Fruit fly (Drosophila melanogaster) whole organism, embryonic: ENCODE results near the gene sunn.

ENCODE experiments used
- Antp ChIP-seq: fragments of 200-800 bp; sonication (Bioruptor generic); optimal IDR thresholded peaks from 3 replicates; lab custom pipeline; 2016; ENCODE audit warnings: missing biosample characterization, missing genetic modification characterization
- CG11696 ChIP-seq: fragments of 200-800 bp; sonication (Bioruptor generic); IDR thresholded peaks from 2 replicates; pipeline ENCODE4 v1.3.6; 2022; ENCODE audit warnings: missing biosample characterization, missing genetic modification characterization
- CG12071 ChIP-seq: fragments of 200-800 bp; sonication (Bioruptor generic); optimal IDR thresholded peaks from 3 replicates; lab custom pipeline; 2018; ENCODE audit warnings: missing biosample characterization, mild to moderate bottlenecking, missing genetic modification characterization
- CG14050 ChIP-seq: fragments of 200-800 bp; sonication (Bioruptor generic); IDR thresholded peaks from 3 replicates; pipeline ENCODE4 v1.3.6; 2022; ENCODE audit warnings: missing biosample characterization, missing genetic modification characterization
- CG15514 ChIP-seq: fragments of 200-800 bp; sonication (Bioruptor generic); optimal IDR thresholded peaks from 3 replicates; lab custom pipeline; 2017; ENCODE audit warnings: missing biosample characterization, missing genetic modification characterization, mild to moderate bottlenecking, moderate library complexity, missing genetic modification reagents
- CG1647 ChIP-seq: fragments of 200-800 bp; sonication (Bioruptor generic); optimal IDR thresholded peaks from 3 replicates; lab custom pipeline; 2016; ENCODE audit warnings: missing biosample characterization, missing genetic modification characterization
- CG18619 ChIP-seq: fragments of 200-800 bp; sonication (Bioruptor generic); optimal IDR thresholded peaks from 3 replicates; lab custom pipeline; 2017; ENCODE audit warnings: missing biosample characterization, mild to moderate bottlenecking, missing genetic modification characterization
- CG18764 ChIP-seq: fragments of 200-800 bp; sonication (Bioruptor generic); optimal IDR thresholded peaks from 3 replicates; lab custom pipeline; 2016; ENCODE audit warnings: missing biosample characterization, missing genetic modification characterization
- CG2202 ChIP-seq: fragments of 200-800 bp; sonication (Bioruptor generic); optimal IDR thresholded peaks from 2 replicates; lab custom pipeline; 2018; ENCODE audit warnings: missing biosample characterization, mild to moderate bottlenecking, missing genetic modification characterization
- CG6254 ChIP-seq: fragments of 200-800 bp; sonication (Bioruptor generic); optimal IDR thresholded peaks from 3 replicates; lab custom pipeline; 2017; ENCODE audit warnings: mild to moderate bottlenecking, missing biosample characterization, missing genetic modification reagents, missing genetic modification characterization
- CG6654 ChIP-seq: fragments of 200-800 bp; sonication (Bioruptor generic); optimal IDR thresholded peaks from 2 replicates; lab custom pipeline; 2017; ENCODE audit warnings: missing biosample characterization, mild to moderate bottlenecking, missing genetic modification characterization
- CG6813 ChIP-seq: fragments of 200-800 bp; sonication (Bioruptor generic); optimal IDR thresholded peaks from 2 replicates; lab custom pipeline; 2017; ENCODE audit warnings: missing biosample characterization, missing genetic modification characterization, mild to moderate bottlenecking, moderate library complexity, missing genetic modification reagents
- CG7556 ChIP-seq: fragments of 200-800 bp; sonication (Bioruptor generic); optimal IDR thresholded peaks from 2 replicates; lab custom pipeline; 2017; ENCODE audit warnings: missing biosample characterization, mild to moderate bottlenecking, missing genetic modification characterization
- CG9817 ChIP-seq: fragments of 200-800 bp; sonication (Bioruptor generic); optimal IDR thresholded peaks from 2 replicates; lab custom pipeline; 2018; ENCODE audit warnings: missing biosample characterization, mild to moderate bottlenecking, missing genetic modification characterization, moderate library complexity
- Chrac-16 ChIP-seq: fragments of 200-800 bp; sonication (Bioruptor generic); optimal IDR thresholded peaks from 3 replicates; lab custom pipeline; 2016; ENCODE audit warnings: missing biosample characterization, missing genetic modification characterization
- Dip2 ChIP-seq: fragments of 200-800 bp; sonication (Bioruptor generic); IDR thresholded peaks from 2 replicates; pipeline ENCODE4 v1.3.6; 2022; ENCODE audit warnings: missing biosample characterization, missing genetic modification characterization
- Eip74EF ChIP-seq, 2 experiments: fragments of 200-800 bp in 1 of 2; fragments of >200 bp in 1 of 2; sonication (Bioruptor generic) in 1 of 2; optimal IDR thresholded peaks; 2 replicates each; lab custom pipeline; 2017 to 2019; ENCODE audit warnings: missing biosample characterization in 2 of 2, missing genetic modification characterization in 2 of 2, mild to moderate bottlenecking in 1 of 2, moderate library complexity in 1 of 2
- HLHmδ ChIP-seq: fragments of 200-800 bp; sonication (Bioruptor generic); optimal IDR thresholded peaks from 2 replicates; lab custom pipeline; 2018; ENCODE audit warnings: missing biosample characterization, mild to moderate bottlenecking, missing genetic modification characterization, moderate library complexity
- HmgD ChIP-seq: fragments of 200-800 bp; sonication (Bioruptor generic); optimal IDR thresholded peaks from 3 replicates; lab custom pipeline; 2016; ENCODE audit warnings: missing biosample characterization, missing genetic modification characterization
- Hmr ChIP-seq: fragments of 200-800 bp; sonication (Bioruptor generic); optimal IDR thresholded peaks from 3 replicates; lab custom pipeline; 2017; ENCODE audit warnings: mild to moderate bottlenecking, missing biosample characterization, missing genetic modification reagents, missing genetic modification characterization
- Hr78 ChIP-seq, 2 experiments: fragments of 200-800 bp in 1 of 2; fragments of >200 bp in 1 of 2; sonication (Bioruptor generic) in 1 of 2; optimal IDR thresholded peaks; 2 replicates each; lab custom pipeline; 2017 to 2019; ENCODE audit warnings: missing biosample characterization in 2 of 2, missing genetic modification characterization in 2 of 2, mild to moderate bottlenecking in 1 of 2, moderate library complexity in 1 of 2
- Lhr ChIP-seq: fragments of 200-800 bp; sonication (Bioruptor generic); optimal IDR thresholded peaks from 3 replicates; lab custom pipeline; 2017; ENCODE audit warnings: mild to moderate bottlenecking, missing biosample characterization, missing genetic modification reagents, missing genetic modification characterization
- Max ChIP-seq: fragments of 200-800 bp; sonication (Bioruptor generic); optimal IDR thresholded peaks from 2 replicates; lab custom pipeline; 2016; ENCODE audit warnings: missing biosample characterization, mild to moderate bottlenecking, missing genetic modification characterization
- Myb ChIP-seq: fragments of 200-800 bp; sonication (Bioruptor generic); optimal IDR thresholded peaks from 2 replicates; lab custom pipeline; 2016; ENCODE audit warnings: missing biosample characterization, missing genetic modification characterization
- Pdp1 ChIP-seq, 2 experiments: fragments of 200-800 bp; sonication (Bioruptor generic); optimal IDR thresholded peaks; 3 replicates each; lab custom pipeline; 2016; ENCODE audit warnings: missing biosample characterization in 2 of 2, missing genetic modification characterization in 2 of 2, mild to moderate bottlenecking in 1 of 2, moderate library complexity in 1 of 2
- amos ChIP-seq: fragments of 200-800 bp; sonication (Bioruptor generic); IDR thresholded peaks from 2 replicates; pipeline ENCODE4 v1.3.6; 2022; ENCODE audit warnings: missing biosample characterization, missing genetic modification characterization; ENCODE audit not compliant: partially characterized antibody
- ara ChIP-seq: fragments of 200-800 bp; sonication (Bioruptor generic); IDR thresholded peaks from 2 replicates; pipeline ENCODE4 v1.3.6; 2022; ENCODE audit warnings: missing biosample characterization, missing genetic modification characterization
- bsh ChIP-seq, 2 experiments: fragments of 200-800 bp; sonication (Bioruptor generic); optimal IDR thresholded peaks; 2 replicates each; lab custom pipeline; 2017 to 2018; ENCODE audit warnings: mild to moderate bottlenecking in 2 of 2, missing biosample characterization in 2 of 2, missing genetic modification characterization in 2 of 2, moderate library complexity in 1 of 2
- cad ChIP-seq: fragments of >200 bp; optimal IDR thresholded peaks from 2 replicates; lab custom pipeline; 2017; ENCODE audit warnings: missing biosample characterization, missing genetic modification characterization
- caup ChIP-seq: fragments of 200-800 bp; sonication (Bioruptor generic); optimal IDR thresholded peaks from 3 replicates; lab custom pipeline; 2017; ENCODE audit warnings: missing biosample characterization, mild to moderate bottlenecking, missing genetic modification characterization, moderate library complexity; ENCODE audit not compliant: severe bottlenecking
- ci ChIP-seq: fragments of 200-800 bp; sonication (Bioruptor generic); IDR thresholded peaks from 3 replicates; pipeline ENCODE4 v1.3.6; 2022; ENCODE audit warnings: missing biosample characterization, missing genetic modification characterization
- da ChIP-seq: fragments of 200-800 bp; sonication (Bioruptor generic); optimal IDR thresholded peaks from 2 replicates; lab custom pipeline; 2016; ENCODE audit warnings: missing biosample characterization, missing genetic modification characterization
- dmrt11E ChIP-seq: fragments of 200-800 bp; sonication (Bioruptor generic); optimal IDR thresholded peaks from 3 replicates; lab custom pipeline; 2018; ENCODE audit warnings: missing biosample characterization, mild to moderate bottlenecking, missing genetic modification characterization, moderate library complexity
- dysf ChIP-seq: fragments of 200-800 bp; sonication (Bioruptor generic); IDR thresholded peaks from 3 replicates; pipeline ENCODE4 v1.3.6; 2022; ENCODE audit warnings: missing biosample characterization, missing genetic modification characterization
- grn ChIP-seq: fragments of 200-800 bp; sonication (Bioruptor generic); optimal IDR thresholded peaks from 3 replicates; lab custom pipeline; 2017; ENCODE audit warnings: missing biosample characterization, missing genetic modification characterization
- h ChIP-seq: fragments of >200 bp; optimal IDR thresholded peaks from 2 replicates; lab custom pipeline; 2017
- hth ChIP-seq: fragments of >200 bp; optimal IDR thresholded peaks from 2 replicates; lab custom pipeline; 2017; ENCODE audit warnings: inconsistent platforms
- nmo ChIP-seq: fragments of 200-800 bp; sonication (Bioruptor generic); optimal IDR thresholded peaks from 2 replicates; lab custom pipeline; 2018; ENCODE audit warnings: missing biosample characterization, mild to moderate bottlenecking, missing genetic modification characterization, moderate library complexity
- pan ChIP-seq, 4 experiments: fragments of >200 bp in 3 of 4; fragments of 200-800 bp in 1 of 4; sonication (Bioruptor generic) in 1 of 4; optimal IDR thresholded peaks in 3 of 4; IDR thresholded peaks in 1 of 4; 2 replicates each; pipeline versions ENCODE4 v1.3.6 to Lab custom; 2017 to 2022; ENCODE audit warnings: missing biosample characterization in 2 of 4, missing genetic modification characterization in 2 of 4, mixed read lengths in 1 of 4
- ranshi ChIP-seq: fragments of 200-800 bp; sonication (Bioruptor generic); IDR thresholded peaks from 2 replicates; pipeline ENCODE4 v1.3.6; 2022; ENCODE audit warnings: missing biosample characterization, missing genetic modification characterization
- row ChIP-seq: fragments of 200-800 bp; sonication (Bioruptor generic); IDR thresholded peaks from 3 replicates; pipeline ENCODE4 v1.3.6; 2022; ENCODE audit warnings: missing biosample characterization, missing genetic modification characterization
- sr ChIP-seq: fragments of 200-800 bp; sonication (Bioruptor generic); IDR thresholded peaks from 3 replicates; pipeline ENCODE4 v1.3.6; 2022; ENCODE audit warnings: missing biosample characterization, missing genetic modification characterization
- usp ChIP-seq: fragments of >200 bp; optimal IDR thresholded peaks from 2 replicates; lab custom pipeline; 2017; ENCODE audit warnings: missing biosample characterization, missing genetic modification characterization
- wek ChIP-seq: fragments of 200-800 bp; sonication (Bioruptor generic); optimal IDR thresholded peaks from 3 replicates; lab custom pipeline; 2018; ENCODE audit warnings: missing biosample characterization, mild to moderate bottlenecking, missing genetic modification characterization, moderate library complexity

The sunn gene

dm6 chr3L:11703579-11703978 is 24.6 kb upstream of the sunn start (continued):
- TF ChIP-seq CG1647 (GFP tag; lab: Kevin White, UChicago) = no peak
- TF ChIP-seq Chrac-16 (GFP tag; lab: Kevin White, UChicago) = no peak
- no peak for TF ChIP-seq da

dm6 chr3L:11704902-11705546 is 23.1 kb upstream of the sunn start:
- TF ChIP-seq dmrt11E (no peak), Lhr (no peak), row (peak; percentile 8; the same call in 1 of the 3 replicates), CG15514 (GFP tag; lab: Kevin White, UChicago) (peak; percentile 3), dysf (no peak), Eip74EF (GFP tag; optimal IDR thresholded peaks at IDR 0.05; lab: Kevin White, UChicago) (peak in 1 of 2 experiments; percentile 50), CG11696 (peak; percentile 65), Pdp1 (GFP tag; optimal IDR thresholded peaks at IDR 0.05; lab: Kevin White, UChicago) (peak in 1 of 2 experiments; percentile 92)
- TF ChIP-seq, all 482 proteins: peak for 5

dm6 chr3L:11707978-11708632 is 20.0 kb upstream of the sunn start, which contains the start of gene CG11658:
TSS of gene CG11658 (minus strand) at chr3L:11708553.
- peak; percentile 13 for TF ChIP-seq CG7556
- peak; percentile 82 for TF ChIP-seq Myb (GFP tag; lab: Kevin White, UChicago)
- peak; percentile 26 for TF ChIP-seq Max
- TF ChIP-seq caup (GFP tag; lab: Kevin White, UChicago) = no peak
- TF ChIP-seq nmo = no peak
- no peak for TF ChIP-seq CG2202 (tag; lab: Kevin White, UChicago)
- no peak for TF ChIP-seq hth
- TF ChIP-seq Dip2 (GFP tag; lab: Robert Waterston, UW) = no peak
- no peak for TF ChIP-seq CG6813 (GFP tag; lab: Kevin White, UChicago)
- TF ChIP-seq wek (GFP tag; lab: Kevin White, UChicago) = no peak
- no peak for TF ChIP-seq pan (optimal IDR thresholded peaks at IDR 0.05; lab: Kevin White, UChicago)
- peak in 1 of 2 experiments; percentile 19 for TF ChIP-seq pan (GFP tag; optimal IDR thresholded peaks at IDR 0.05 in 1 of 2, IDR thresholded peaks at IDR 0.05 in 1 of 2)
- no peak; the same call in 2 of the 3 replicates for TF ChIP-seq CG14050
- no peak for TF ChIP-seq grn (GFP tag; lab: Kevin White, UChicago)
- TF ChIP-seq amos = peak; percentile 15; the same call in 1 of the 2 replicates
- TF ChIP-seq cad (GFP tag; lab: Kevin White, UChicago) = no peak
- peak in 1 of 2 experiments; percentile 62 for TF ChIP-seq bsh (GFP tag; optimal IDR thresholded peaks at IDR 0.05; lab: Kevin White, UChicago)
- peak; percentile 8 for TF ChIP-seq HmgD
- TF ChIP-seq CG12071 (GFP tag; lab: Kevin White, UChicago) = peak; percentile 23
- peak; percentile 26 for TF ChIP-seq ci (GFP tag; lab: Robert Waterston, UW)
- TF ChIP-seq h = no peak
- TF ChIP-seq Antp (GFP tag; lab: Kevin White, UChicago) = no peak
- peak; percentile 11 for TF ChIP-seq CG18619 (GFP tag; lab: Kevin White, UChicago)
- TF ChIP-seq usp (GFP tag; lab: Kevin White, UChicago) = no peak
- peak; percentile 36 for TF ChIP-seq HLHmδ (GFP tag; lab: Kevin White, UChicago)
- TF ChIP-seq CG9817 (tag; lab: Kevin White, UChicago) = no peak
- TF ChIP-seq ara (GFP tag; lab: Robert Waterston, UW) = no peak
- TF ChIP-seq CG11696 = no peak
- peak in 1 of 2 experiments; percentile 92 for TF ChIP-seq Eip74EF (GFP tag; optimal IDR thresholded peaks at IDR 0.05; lab: Kevin White, UChicago)
- no peak for TF ChIP-seq CG6654
- peak in 1 of 2 experiments; percentile 25 for TF ChIP-seq Hr78 (GFP tag; optimal IDR thresholded peaks at IDR 0.05; lab: Kevin White, UChicago)
- no peak; the same call in 1 of the 2 replicates for TF ChIP-seq ranshi
- peak; percentile 49; the same call in 1 of the 3 replicates for TF ChIP-seq sr
- peak; percentile 43 for TF ChIP-seq Hmr (GFP tag; lab: Kevin White, UChicago)
- TF ChIP-seq CG6254 (GFP tag; lab: Kevin White, UChicago) = no peak
- no peak for TF ChIP-seq CG18764
